Worm (Caenorhabditis elegans): ENCODE measurements around the gene B0361.9.

- TF ChIP-seq nhr-25 (tag; optimal IDR thresholded peaks at IDR 0.05) = peak; percentile 72
- TF ChIP-seq snpc-4 (tag; optimal IDR thresholded peaks at IDR 0.05) = peak; percentile 78
- peak; percentile 22 for TF ChIP-seq skn-1 (tag; optimal IDR thresholded peaks at IDR 0.05)
- TF ChIP-seq ceh-82 (tag; optimal IDR thresholded peaks at IDR 0.05) = no peak
These were observed 35.8 kb upstream of the B0361.9 start, which contains the start of gene F56C9.10 for ce11 chrIII:7335220-7335619.
